In the genomic region with DNA sequence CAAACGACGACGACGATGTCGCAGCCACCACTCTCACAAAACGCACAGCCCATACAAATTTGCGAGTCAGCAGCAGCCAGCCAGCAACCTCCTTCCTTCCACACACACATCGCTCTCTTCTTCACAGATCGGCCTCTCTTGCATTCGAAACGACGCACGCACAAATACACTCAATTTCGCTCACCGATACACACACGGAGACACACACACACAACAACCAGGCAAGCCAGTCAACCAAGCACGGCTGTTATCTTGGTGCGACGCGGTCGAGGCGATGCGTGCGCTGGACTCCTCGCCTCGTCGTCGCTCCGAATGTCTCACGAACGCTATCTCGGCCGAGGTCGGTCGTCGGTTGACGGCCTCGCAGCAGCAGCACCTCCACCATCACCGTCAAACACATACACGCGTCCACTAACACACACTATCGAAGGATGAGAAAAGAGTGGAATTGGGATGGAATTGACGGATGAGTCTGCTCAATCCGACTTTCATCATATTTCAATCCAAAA, we compare ENCODE assay signal across 4 worm cellular contexts.
TF ChIP-seq lines count a peak whose summit lies in the region.

No protein-coding gene starts in this region.

TF ChIP-seq in whole organism, L2 larva, 48 proteins besides CTCF, POLR2A, EP300 and RAD21 (continues in another document):
- TF ChIP-seq fos-1 (tag; optimal IDR thresholded peaks at IDR 0.05; lab: Kevin White, UChicago) (peak; percentile 91), elt-3 (tag; optimal IDR thresholded peaks at IDR 0.05; lab: Kevin White, UChicago) (no peak), aly-2 (tag; optimal IDR thresholded peaks at IDR 0.05; lab: Kevin White, UChicago) (no peak), zag-1 (tag; optimal IDR thresholded peaks at IDR 0.05; lab: Kevin White, UChicago) (peak; percentile 92), nhr-77 (tag; optimal IDR thresholded peaks at IDR 0.05; lab: Kevin White, UChicago) (no peak), lin-13 (GFP tag; optimal IDR thresholded peaks at IDR 0.05; lab: Kevin White, UChicago) (peak; percentile 88), nhr-6 (tag; optimal IDR thresholded peaks at IDR 0.05; lab: Kevin White, UChicago) (peak; percentile 60), skn-1 (tag; optimal IDR thresholded peaks at IDR 0.05; lab: Kevin White, UChicago) (peak; percentile 26), unc-55 (GFP tag; optimal IDR thresholded peaks at IDR 0.05; lab: Kevin White, UChicago) (peak; percentile 91), nhr-25 (tag; optimal IDR thresholded peaks at IDR 0.05; lab: Kevin White, UChicago) (peak; percentile 89), lin-11 (tag; optimal IDR thresholded peaks at IDR 0.05; lab: Kevin White, UChicago) (peak; percentile 95), C34F6.9 (tag; optimal IDR thresholded peaks at IDR 0.05; lab: Kevin White, UChicago) (peak; percentile 93), mbf-1 (tag; optimal IDR thresholded peaks at IDR 0.05; lab: Kevin White, UChicago) (no peak), alr-1 (tag; optimal IDR thresholded peaks at IDR 0.05; lab: Kevin White, UChicago) (peak; percentile 45), elt-1 (tag; optimal IDR thresholded peaks at IDR 0.05; lab: Kevin White, UChicago) (no peak), sma-3 (GFP tag; optimal IDR thresholded peaks at IDR 0.05; lab: Kevin White, UChicago) (peak; percentile 88), gmeb-1 (tag; optimal IDR thresholded peaks at IDR 0.05; lab: Kevin White, UChicago) (peak; percentile 61), blmp-1 (tag; optimal IDR thresholded peaks at IDR 0.05; lab: Kevin White, UChicago; ENCODE audit: insufficient read depth) (no peak), lsy-2 (tag; optimal IDR thresholded peaks at IDR 0.05; lab: Kevin White, UChicago) (peak; percentile 62 to 86), crh-2 (tag; optimal IDR thresholded peaks at IDR 0.05; lab: Kevin White, UChicago) (peak; percentile 89), R02D3.7 (tag; optimal IDR thresholded peaks at IDR 0.05; lab: Kevin White, UChicago) (no peak)

TF ChIP-seq in whole organism, L4 larva, 104 proteins besides CTCF, POLR2A, EP300 and RAD21 (continues in another document):
- peak; percentile 98 for TF ChIP-seq dve-1 (tag; optimal IDR thresholded peaks at IDR 0.05; lab: Kevin White, UChicago; ENCODE audit: insufficient read depth)
- TF ChIP-seq nhr-6 (tag; optimal IDR thresholded peaks at IDR 0.05; lab: Kevin White, UChicago), result peak; percentile 95
- TF ChIP-seq ceh-28 (tag; optimal IDR thresholded peaks at IDR 0.05; lab: Kevin White, UChicago), result peak; percentile 19
- peak; percentile 98 for TF ChIP-seq hlh-11 (tag; optimal IDR thresholded peaks at IDR 0.05; lab: Kevin White, UChicago)
- TF ChIP-seq daf-16 (GFP tag; optimal IDR thresholded peaks at IDR 0.05; lab: Kevin White, UChicago), result peak in 1 of 2 experiments; percentile 81
- TF ChIP-seq daf-16 (tag; optimal IDR thresholded peaks at IDR 0.05; lab: Kevin White, UChicago), result peak; percentile 88
- peak; percentile 81 for TF ChIP-seq nhr-48 (tag; optimal IDR thresholded peaks at IDR 0.05; lab: Kevin White, UChicago)
- no peak for TF ChIP-seq skn-1 (tag; optimal IDR thresholded peaks at IDR 0.05; lab: Kevin White, UChicago)
- TF ChIP-seq lin-39 (tag; optimal IDR thresholded peaks at IDR 0.05; lab: Kevin White, UChicago), result no peak
- TF ChIP-seq jun-1 (tag; optimal IDR thresholded peaks at IDR 0.05; lab: Kevin White, UChicago), result peak; percentile 74
- TF ChIP-seq mxl-3 (GFP tag; optimal IDR thresholded peaks at IDR 0.05; lab: Kevin White, UChicago), result peak; percentile 95
- TF ChIP-seq fos-1 (tag; optimal IDR thresholded peaks at IDR 0.05; lab: Kevin White, UChicago), result no peak
- TF ChIP-seq Y5F2A.4 (GFP tag; optimal IDR thresholded peaks at IDR 0.05; lab: Kevin White, UChicago), result no peak
- TF ChIP-seq pqm-1 (tag; optimal IDR thresholded peaks at IDR 0.05; lab: Kevin White, UChicago), result peak; percentile 32
- peak; percentile 58 for TF ChIP-seq nhr-111 (GFP tag; optimal IDR thresholded peaks at IDR 0.05; lab: Kevin White, UChicago)
- peak; percentile 9 for TF ChIP-seq lir-3 (tag; optimal IDR thresholded peaks at IDR 0.05; lab: Kevin White, UChicago)
- peak; percentile 47 for TF ChIP-seq zag-1 (tag; optimal IDR thresholded peaks at IDR 0.05; lab: Kevin White, UChicago)
- peak; percentile 85 for TF ChIP-seq dmd-6 (GFP tag; IDR thresholded peaks at IDR 0.05; lab: Robert Waterston, UW)
- TF ChIP-seq daf-12 (tag; optimal IDR thresholded peaks at IDR 0.05; lab: Kevin White, UChicago), result no peak
- peak; percentile 75; the same call in 1 of the 2 replicates for TF ChIP-seq zfp-3 (GFP tag; conservative IDR thresholded peaks at IDR 0.05; lab: Robert Waterston, UW)
- 0 out of 2 replicates have a peak, but pooled peaks have one; percentile 58 for TF ChIP-seq php-3 (GFP tag; IDR thresholded peaks at IDR 0.05; lab: Robert Waterston, UW)
- no peak for TF ChIP-seq F10B5.3 (tag; optimal IDR thresholded peaks at IDR 0.05; lab: Kevin White, UChicago)

TF ChIP-seq in whole organism, late embryonic, 69 proteins besides CTCF, POLR2A, EP300 and RAD21 (continues in another document):
- TF ChIP-seq npax-4 (tag; optimal IDR thresholded peaks at IDR 0.05; lab: Kevin White, UChicago) (no peak), unc-42 (tag; optimal IDR thresholded peaks at IDR 0.05; lab: Kevin White, UChicago) (peak; percentile 87), ceh-45 (GFP tag; IDR thresholded peaks at IDR 0.05; lab: Robert Waterston, UW) (no peak), ceh-30 (tag; optimal IDR thresholded peaks at IDR 0.05; lab: Kevin White, UChicago) (peak; percentile 90), ceh-22 (tag; optimal IDR thresholded peaks at IDR 0.05; lab: Kevin White, UChicago) (no peak), lim-6 (tag; optimal IDR thresholded peaks at IDR 0.05; lab: Kevin White, UChicago) (no peak), fkh-6 (tag; optimal IDR thresholded peaks at IDR 0.05; lab: Kevin White, UChicago) (peak; percentile 36), sdc-2 (tag; optimal IDR thresholded peaks at IDR 0.05; lab: Kevin White, UChicago) (peak; percentile 42), syd-9 (tag; optimal IDR thresholded peaks at IDR 0.05; lab: Kevin White, UChicago) (peak; percentile 85), sox-2 (GFP tag; IDR thresholded peaks at IDR 0.05; lab: Robert Waterston, UW) (peak; percentile 5; the same call in 1 of the 2 replicates), hlh-8 (tag; optimal IDR thresholded peaks at IDR 0.05; lab: Kevin White, UChicago) (peak; percentile 80), nhr-232 (tag; optimal IDR thresholded peaks at IDR 0.05; lab: Kevin White, UChicago) (no peak), Y22D7AL.16 (tag; optimal IDR thresholded peaks at IDR 0.05; lab: Kevin White, UChicago) (no peak), pqm-1 (tag; optimal IDR thresholded peaks at IDR 0.05; lab: Kevin White, UChicago) (no peak), ahr-1 (tag; optimal IDR thresholded peaks at IDR 0.05; lab: Kevin White, UChicago) (peak; percentile 36), odd-2 (tag; optimal IDR thresholded peaks at IDR 0.05; lab: Kevin White, UChicago) (no peak), ceh-19 (GFP tag; optimal IDR thresholded peaks at IDR 0.05; lab: Kevin White, UChicago) (peak; percentile 91), ama-1 (optimal IDR thresholded peaks at IDR 0.05; lab: Kevin White, UChicago) (peak; percentile 10), fax-1 (tag; optimal IDR thresholded peaks at IDR 0.05; lab: Kevin White, UChicago) (peak; percentile 3), ceh-9 (tag; optimal IDR thresholded peaks at IDR 0.05; lab: Kevin White, UChicago) (no peak), hlh-6 (tag; optimal IDR thresholded peaks at IDR 0.05; lab: Kevin White, UChicago) (peak; percentile 84), ets-4 (tag; optimal IDR thresholded peaks at IDR 0.05; lab: Kevin White, UChicago) (peak; percentile 35), madf-2 (tag; optimal IDR thresholded peaks at IDR 0.05; lab: Kevin White, UChicago) (peak; percentile 92), mec-3 (tag; optimal IDR thresholded peaks at IDR 0.05; lab: Kevin White, UChicago; ENCODE audit: borderline replicate concordance) (no peak)

TF ChIP-seq in whole organism, mixed stage, embryonic, 35 proteins besides CTCF, POLR2A, EP300 and RAD21 (continues in another document):
- TF ChIP-seq lin-32 (GFP tag; optimal IDR thresholded peaks at IDR 0.05; lab: Kevin White, UChicago) (peak; percentile 1), nhr-76 (tag; optimal IDR thresholded peaks at IDR 0.05; lab: Kevin White, UChicago) (no peak), flh-1 (GFP tag; optimal IDR thresholded peaks at IDR 0.05; lab: Kevin White, UChicago) (no peak), M03D4.4 (tag; optimal IDR thresholded peaks at IDR 0.05; lab: Kevin White, UChicago) (peak; percentile 83), mls-2 (tag; optimal IDR thresholded peaks at IDR 0.05; lab: Kevin White, UChicago) (peak; percentile 82), ham-2 (GFP tag; optimal IDR thresholded peaks at IDR 0.05; lab: Kevin White, UChicago) (peak; percentile 98), unc-62 (GFP tag; optimal IDR thresholded peaks at IDR 0.05; lab: Kevin White, UChicago) (peak; percentile 77), ces-1 (GFP tag; optimal IDR thresholded peaks at IDR 0.05; lab: Kevin White, UChicago) (peak; percentile 56), nhr-28 (tag; optimal IDR thresholded peaks at IDR 0.05; lab: Kevin White, UChicago) (no peak), snpc-4 (tag; optimal IDR thresholded peaks at IDR 0.05; lab: Kevin White, UChicago) (no peak), sptf-1 (tag; optimal IDR thresholded peaks at IDR 0.05; lab: Kevin White, UChicago) (peak; percentile 88), pha-4 (tag; optimal IDR thresholded peaks at IDR 0.05; lab: Kevin White, UChicago) (peak; percentile 93), mab-5 (tag; optimal IDR thresholded peaks at IDR 0.05; lab: Kevin White, UChicago) (no peak), lsy-2 (tag; optimal IDR thresholded peaks at IDR 0.05; lab: Kevin White, UChicago) (peak; percentile 72), elt-3 (tag; optimal IDR thresholded peaks at IDR 0.05; lab: Kevin White, UChicago) (peak; percentile 45), cnd-1 (tag; optimal IDR thresholded peaks at IDR 0.05; lab: Kevin White, UChicago) (peak; percentile 86), nhr-2 (tag; optimal IDR thresholded peaks at IDR 0.05; lab: Kevin White, UChicago) (peak; percentile 67), nhr-12 (tag; optimal IDR thresholded peaks at IDR 0.05; lab: Kevin White, UChicago) (peak; percentile 60), ceh-83 (GFP tag; optimal IDR thresholded peaks at IDR 0.05; lab: Kevin White, UChicago) (peak; percentile 72), lin-13 (tag; optimal IDR thresholded peaks at IDR 0.05; lab: Kevin White, UChicago) (peak; percentile 85), unc-120 (tag; optimal IDR thresholded peaks at IDR 0.05; lab: Kevin White, UChicago; ENCODE audit: poor library complexity, severe bottlenecking) (peak; percentile 93), hlh-1 (tag; optimal IDR thresholded peaks at IDR 0.05; lab: Kevin White, UChicago) (peak; percentile 97), ceh-39 (tag; optimal IDR thresholded peaks at IDR 0.05; lab: Kevin White, UChicago) (no peak), tbx-8 (GFP tag; optimal IDR thresholded peaks at IDR 0.05; lab: Kevin White, UChicago) (peak; percentile 48), unc-39 (tag; optimal IDR thresholded peaks at IDR 0.05; lab: Kevin White, UChicago) (peak; percentile 76), blmp-1 (tag; optimal IDR thresholded peaks at IDR 0.05; lab: Kevin White, UChicago) (no peak), mep-1 (tag; optimal IDR thresholded peaks at IDR 0.05; lab: Kevin White, UChicago) (peak; percentile 92)
